Worm (Caenorhabditis elegans) whole organism, midembryonic: ENCODE measurements around the gene gei-14.

Source experiments
- T22C8.4 ChIP-seq: fragments of 200-800 bp; sonication (Bioruptor generic); IDR thresholded peaks from 2 replicates; pipeline ENCODE4 v1.3.6; 2022; ENCODE audit warnings: missing genetic modification characterization, missing compliant biosample characterization
- flt-1 ChIP-seq: fragments of 200-800 bp; sonication (Bioruptor generic); IDR thresholded peaks from 2 replicates; pipeline ENCODE4 v1.3.6; 2022; ENCODE audit warnings: missing genetic modification characterization, missing compliant biosample characterization

- TF ChIP-seq T22C8.4 (GFP tag; lab: Robert Waterston, UW) (no peak), flt-1 (GFP tag; lab: Robert Waterston, UW) (no peak)
Measured at ce11 chrII:8263562-8263961, 12.5 kb downstream of the gei-14 start.
